Fruit fly (Drosophila melanogaster) whole organism, pupa: ENCODE results near the gene anchor.

ENCODE experiments used
- CG10348 ChIP-seq: fragments of 200-800 bp; sonication (Bioruptor generic); IDR thresholded peaks from 2 replicates; pipeline ENCODE4 v1.3.6; 2022; ENCODE audit warnings: missing biosample characterization, missing genetic modification characterization
- CG12605 ChIP-seq: fragments of 200-800 bp; sonication (Bioruptor generic); IDR thresholded peaks from 2 replicates; pipeline ENCODE4 v1.3.6; 2022; ENCODE audit warnings: missing biosample characterization, missing genetic modification characterization
- CG13204 ChIP-seq: fragments of 200-800 bp; sonication (Bioruptor generic); optimal IDR thresholded peaks from 2 replicates; lab custom pipeline; 2018; ENCODE audit warnings: missing biosample characterization, mild to moderate bottlenecking, missing genetic modification characterization, moderate library complexity
- CG14655 ChIP-seq: fragments of 200-800 bp; sonication (Bioruptor generic); optimal IDR thresholded peaks from 3 replicates; lab custom pipeline; 2017; ENCODE audit warnings: mild to moderate bottlenecking, missing biosample characterization, missing genetic modification reagents, missing genetic modification characterization
- CG15710 ChIP-seq: fragments of 200-800 bp; sonication (Bioruptor generic); optimal IDR thresholded peaks from 2 replicates; lab custom pipeline; 2018; ENCODE audit warnings: missing biosample characterization, mild to moderate bottlenecking, missing genetic modification characterization, moderate library complexity
- CG17806 ChIP-seq: fragments of 200-800 bp; sonication (Bioruptor generic); optimal IDR thresholded peaks from 2 replicates; lab custom pipeline; 2018; ENCODE audit warnings: missing biosample characterization, mild to moderate bottlenecking, missing genetic modification characterization, moderate library complexity
- CG32121 ChIP-seq: fragments of 200-800 bp; sonication (Bioruptor generic); IDR thresholded peaks from 2 replicates; pipeline ENCODE4 v1.3.6; 2022; ENCODE audit warnings: missing biosample characterization, missing genetic modification characterization
- CG34367 ChIP-seq: fragments of 200-800 bp; sonication (Bioruptor generic); optimal IDR thresholded peaks from 2 replicates; lab custom pipeline; 2018; ENCODE audit warnings: missing biosample characterization, mild to moderate bottlenecking, missing genetic modification characterization
- CG4496 ChIP-seq: fragments of 200-800 bp; sonication (Bioruptor generic); IDR thresholded peaks from 3 replicates; pipeline ENCODE4 v1.3.6; 2022; ENCODE audit warnings: missing biosample characterization, missing genetic modification characterization
- CG8159 ChIP-seq: fragments of 200-800 bp; sonication (Bioruptor generic); optimal IDR thresholded peaks from 3 replicates; lab custom pipeline; 2018; ENCODE audit warnings: missing biosample characterization, mild to moderate bottlenecking, missing genetic modification characterization, moderate library complexity
- CG8301 ChIP-seq: fragments of 200-800 bp; sonication (Bioruptor generic); optimal IDR thresholded peaks from 2 replicates; lab custom pipeline; 2018; ENCODE audit warnings: missing biosample characterization, mild to moderate bottlenecking, missing genetic modification characterization
- CG9948 ChIP-seq: fragments of 200-800 bp; sonication (Bioruptor generic); optimal IDR thresholded peaks from 2 replicates; lab custom pipeline; 2018; ENCODE audit warnings: missing biosample characterization, mild to moderate bottlenecking, missing genetic modification characterization, moderate library complexity
- D1 ChIP-seq: fragments of 200-800 bp; sonication (Bioruptor generic); optimal IDR thresholded peaks from 2 replicates; lab custom pipeline; 2018; ENCODE audit warnings: missing biosample characterization, mild to moderate bottlenecking, missing genetic modification characterization, moderate library complexity
- EcR ChIP-seq: fragments of 200-800 bp; sonication (Bioruptor generic); optimal IDR thresholded peaks from 3 replicates; lab custom pipeline; 2019; ENCODE audit warnings: missing biosample characterization, missing genetic modification characterization, mild to moderate bottlenecking, moderate library complexity, missing genetic modification reagents
- Ets98B ChIP-seq: fragments of 200-800 bp; sonication (Bioruptor generic); IDR thresholded peaks from 2 replicates; pipeline ENCODE4 v1.3.6; 2022; ENCODE audit warnings: missing biosample characterization, missing genetic modification characterization
- Pif1A ChIP-seq: fragments of 200-800 bp; sonication (Bioruptor generic); optimal IDR thresholded peaks from 3 replicates; lab custom pipeline; 2016; ENCODE audit warnings: missing biosample characterization, missing genetic modification characterization
- Pif1B ChIP-seq: fragments of 200-800 bp; sonication (Bioruptor generic); optimal IDR thresholded peaks from 3 replicates; lab custom pipeline; 2016; ENCODE audit warnings: missing biosample characterization, missing genetic modification characterization
- Snoo ChIP-seq: fragments of 200-800 bp; sonication (Bioruptor generic); optimal IDR thresholded peaks from 3 replicates; lab custom pipeline; 2017; ENCODE audit warnings: missing biosample characterization, mild to moderate bottlenecking, missing genetic modification characterization, inconsistent platforms
- fd96Ca ChIP-seq: fragments of 200-800 bp; sonication (Bioruptor generic); IDR thresholded peaks from 3 replicates; pipeline ENCODE4 v1.3.6; 2022; ENCODE audit warnings: missing biosample characterization, missing genetic modification characterization
- gl ChIP-seq: fragments of 200-800 bp; sonication (Bioruptor generic); optimal IDR thresholded peaks from 2 replicates; lab custom pipeline; 2018; ENCODE audit warnings: missing biosample characterization, mild to moderate bottlenecking, missing genetic modification characterization
- rn ChIP-seq: fragments of 200-800 bp; sonication (Bioruptor generic); IDR thresholded peaks from 2 replicates; pipeline ENCODE4 v1.3.6; 2022; ENCODE audit warnings: missing biosample characterization, missing genetic modification characterization

Gene anchor

DNA sequence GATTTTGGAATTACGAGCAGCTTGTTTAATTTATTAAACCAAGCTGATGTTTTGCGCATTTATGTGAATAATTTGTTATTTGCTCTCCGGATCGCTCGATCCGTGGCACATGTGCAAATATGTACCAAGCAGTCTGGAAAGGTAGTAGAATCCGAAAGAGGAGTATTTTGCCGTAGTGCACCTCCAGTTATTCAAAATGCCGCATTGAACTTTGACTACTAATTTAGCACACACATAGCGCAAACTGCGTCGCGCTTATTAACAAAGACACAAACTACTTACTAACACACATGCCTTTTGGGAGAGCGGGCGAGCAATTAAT lies 37.6 kb downstream of the anchor start:
- TF ChIP-seq CG34367 (no peak), Ets98B (GFP tag; lab: Robert Waterston, UW) (no peak), Pif1A (GFP tag; lab: Kevin White, UChicago) (no peak), Snoo (no peak), CG4496 (GFP tag; lab: Robert Waterston, UW) (no peak), CG12605 (GFP tag; lab: Robert Waterston, UW) (no peak), Pif1B (GFP tag; lab: Kevin White, UChicago) (no peak), CG32121 (no peak), EcR (GFP tag; lab: Kevin White, UChicago) (no peak), CG9948 (tag; lab: Kevin White, UChicago) (no peak), CG15710 (tag; lab: Kevin White, UChicago) (no peak), gl (tag; lab: Kevin White, UChicago) (no peak), CG17806 (tag; lab: Kevin White, UChicago) (no peak), CG8301 (tag; lab: Kevin White, UChicago) (no peak), CG14655 (GFP tag; lab: Kevin White, UChicago) (no peak), CG10348 (GFP tag; lab: Robert Waterston, UW) (no peak), CG8159 (tag; lab: Kevin White, UChicago) (no peak), rn (no peak)

DNA sequence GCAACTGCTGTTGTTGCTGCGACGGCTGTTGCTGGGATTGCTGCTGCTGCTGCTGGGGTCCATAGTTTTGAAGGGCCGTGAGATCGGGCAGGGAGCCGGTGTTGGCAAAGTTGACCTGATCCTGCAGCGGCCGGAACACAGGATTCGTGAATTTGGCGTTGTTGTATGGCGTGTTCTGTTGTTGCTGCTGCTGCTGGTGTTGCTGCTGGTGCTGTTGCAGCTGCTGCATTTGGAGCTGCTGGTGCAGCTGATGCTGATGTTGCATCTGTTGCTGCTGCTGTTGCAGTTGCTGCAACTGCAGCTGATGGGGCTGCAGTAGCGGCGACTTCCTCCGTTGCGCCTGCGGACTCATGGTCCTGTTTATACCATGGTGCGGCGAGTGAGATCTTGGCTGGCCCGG lies 42.0 kb downstream of the anchor start:
- TF ChIP-seq CG4496 (GFP tag; lab: Robert Waterston, UW) (no peak), gl (tag; lab: Kevin White, UChicago) (no peak), CG13204 (GFP tag; lab: Kevin White, UChicago) (no peak), Snoo (no peak), Pif1B (GFP tag; lab: Kevin White, UChicago) (no peak), fd96Ca (GFP tag; lab: Robert Waterston, UW) (no peak), CG9948 (tag; lab: Kevin White, UChicago) (no peak), CG10348 (GFP tag; lab: Robert Waterston, UW) (no peak), EcR (GFP tag; lab: Kevin White, UChicago) (no peak), CG8301 (tag; lab: Kevin White, UChicago) (no peak), D1 (tag; lab: Kevin White, UChicago) (no peak), CG34367 (no peak), CG12605 (GFP tag; lab: Robert Waterston, UW) (no peak), CG8159 (tag; lab: Kevin White, UChicago) (no peak), CG17806 (tag; lab: Kevin White, UChicago) (no peak)

DNA sequence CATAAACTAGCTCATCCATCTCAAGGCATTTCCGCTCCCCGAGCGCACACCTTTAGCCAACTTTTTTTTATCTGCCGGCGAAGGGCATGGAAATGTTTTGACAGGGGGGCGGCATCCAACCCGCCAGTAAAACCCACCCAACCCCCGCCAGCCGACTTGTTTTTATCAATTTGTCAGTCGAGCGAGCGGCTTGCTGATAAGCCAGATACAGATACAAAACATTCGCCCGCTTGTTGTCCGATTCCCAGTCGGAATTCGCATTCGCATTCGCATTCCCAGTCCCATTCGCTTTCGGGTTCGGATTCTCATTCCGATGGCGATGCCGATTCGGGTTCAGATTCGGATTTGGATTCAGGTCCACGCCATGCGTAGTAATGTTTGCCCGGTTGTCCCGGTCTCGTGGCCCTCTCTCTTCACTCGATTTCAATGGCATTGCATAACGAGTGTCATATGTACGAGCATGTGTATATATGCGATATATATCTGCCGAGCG lies 43.5 kb downstream of the anchor start:
- TF ChIP-seq EcR (GFP tag; lab: Kevin White, UChicago): peak; percentile 60
- TF ChIP-seq CG13204 (GFP tag; lab: Kevin White, UChicago): peak; percentile 32
- TF ChIP-seq CG10348 (GFP tag; lab: Robert Waterston, UW): no peak

DNA sequence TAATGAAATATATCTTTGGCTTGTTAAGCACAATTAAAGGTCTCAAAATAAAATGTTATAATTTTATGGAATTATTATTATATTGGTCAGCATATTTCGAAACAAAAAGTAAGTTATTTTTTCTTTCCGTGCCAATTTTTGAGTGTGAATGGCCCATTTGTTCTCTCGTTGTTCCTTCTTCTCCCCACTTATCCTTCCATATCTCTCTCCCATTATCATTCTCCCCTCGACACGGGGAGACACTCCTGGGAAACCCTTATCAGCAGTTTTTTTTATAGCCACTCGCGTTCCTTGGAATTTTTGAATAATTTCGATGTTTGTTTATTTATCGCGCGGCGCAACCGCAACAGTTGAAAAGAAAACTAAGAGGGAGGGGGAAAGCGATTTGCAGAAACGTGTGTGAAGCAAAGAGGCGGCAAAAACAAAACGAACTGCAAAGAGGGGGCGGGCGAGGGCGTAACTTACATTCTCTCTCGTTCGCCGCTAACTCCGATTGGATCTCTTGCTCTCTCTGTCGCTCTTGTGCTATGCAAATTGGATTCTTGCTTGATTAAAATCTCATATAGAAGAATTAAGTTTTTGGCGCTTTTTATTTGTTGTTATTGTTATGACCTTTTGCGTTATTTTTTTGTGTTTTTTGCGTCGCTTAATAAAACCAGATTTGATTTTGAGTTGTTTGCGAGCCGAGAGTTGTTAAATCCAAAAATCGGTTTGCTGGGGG lies 46.2 kb downstream of the anchor start:
- TF ChIP-seq CG12605 (GFP tag; lab: Robert Waterston, UW) (peak; percentile 10; the same call in 1 of the 2 replicates), Pif1B (GFP tag; lab: Kevin White, UChicago) (no peak)
- TF ChIP-seq, all 21 proteins: peak for 1

DNA sequence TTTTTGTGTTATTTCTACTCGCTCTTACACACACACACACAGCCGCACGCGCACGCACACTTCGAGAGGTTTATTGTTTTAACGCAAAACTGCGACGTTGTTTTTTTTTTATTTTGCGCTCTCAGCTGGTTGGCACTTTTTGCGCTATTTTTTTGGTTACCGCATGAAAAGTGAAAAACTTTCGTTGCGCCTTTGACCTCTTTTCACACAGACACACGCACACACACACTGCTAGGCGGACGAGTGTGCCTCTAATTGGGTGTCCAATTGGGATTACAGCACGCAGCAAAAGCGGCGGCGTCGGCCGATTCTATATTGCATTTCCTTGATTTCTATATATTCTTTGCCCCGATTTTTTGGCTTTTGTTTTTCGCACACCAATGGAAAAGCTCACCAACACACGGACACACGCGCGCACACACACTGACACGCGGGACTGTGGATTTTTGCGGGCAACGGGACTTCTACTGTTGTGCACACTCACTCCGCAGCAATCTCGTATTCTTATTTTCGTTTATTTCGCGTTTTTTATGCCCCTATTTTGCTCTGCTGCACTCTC lies 46.8 kb downstream of the anchor start:
- TF ChIP-seq CG32121 (peak; percentile 20; the same call in 1 of the 2 replicates), gl (tag; lab: Kevin White, UChicago) (peak; percentile 21), CG8159 (tag; lab: Kevin White, UChicago) (no peak), CG17806 (tag; lab: Kevin White, UChicago) (no peak), CG14655 (GFP tag; lab: Kevin White, UChicago) (peak; percentile 4), Pif1B (GFP tag; lab: Kevin White, UChicago) (no peak), fd96Ca (GFP tag; lab: Robert Waterston, UW) (no peak), CG15710 (tag; lab: Kevin White, UChicago) (no peak), CG34367 (no peak), CG9948 (tag; lab: Kevin White, UChicago) (no peak), CG8301 (tag; lab: Kevin White, UChicago) (peak; percentile 18), Pif1A (GFP tag; lab: Kevin White, UChicago) (no peak), CG10348 (GFP tag; lab: Robert Waterston, UW) (no peak), EcR (GFP tag; lab: Kevin White, UChicago) (no peak), rn (no peak), D1 (tag; lab: Kevin White, UChicago) (no peak), CG4496 (GFP tag; lab: Robert Waterston, UW) (peak; percentile 56), CG13204 (GFP tag; lab: Kevin White, UChicago) (no peak), CG12605 (GFP tag; lab: Robert Waterston, UW) (peak; percentile 33; the same call in 1 of the 2 replicates), Ets98B (GFP tag; lab: Robert Waterston, UW) (peak; percentile 15; the same call in 1 of the 2 replicates), Snoo (no peak)
- TF ChIP-seq, all 21 proteins: peak for 7
